Fruit fly (Drosophila melanogaster): ENCODE data around the gene mex1.

DNA sequence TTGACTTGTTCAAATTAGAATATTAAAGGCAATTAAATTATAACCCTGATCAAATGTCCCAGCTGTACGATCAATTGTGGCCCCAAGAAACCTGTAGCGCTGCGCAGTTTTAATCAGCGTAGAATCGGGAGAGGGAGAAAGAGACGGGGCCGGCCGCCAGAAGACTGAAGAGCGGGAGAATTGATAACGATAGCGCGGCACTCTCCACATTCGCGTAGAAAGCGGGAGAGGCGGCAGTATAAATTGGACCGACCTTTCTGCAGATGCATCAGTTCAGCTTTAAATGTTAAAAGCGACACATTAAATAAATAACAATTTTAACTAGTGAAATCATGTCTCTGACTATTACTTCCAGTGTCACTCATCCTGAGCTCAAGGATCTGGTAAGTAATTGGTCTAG is 8.6 kb downstream of the mex1 start, which contains the start of gene MsrA:
- TF ChIP-seq CTCF (optimal IDR thresholded peaks at IDR 0.05) (no peak), CG8478 (optimal IDR thresholded peaks at IDR 0.05) (no peak)
